Worm (Caenorhabditis elegans): ENCODE data around the gene rnp-4.
A peak's percentile ranks its signal among the peaks of the same experiment; 100 is the strongest.

Gene rnp-4

ce11 chrIII:4407144-4407543 lies 1.1 kb downstream of the rnp-4 start, which contains the start of gene prdx-3:
Gene prdx-3 (plus strand): TSS chrIII:4407444.
- TF ChIP-seq lin-38 (GFP tag; IDR thresholded peaks at IDR 0.05) (0 out of 2 replicates have a peak, but pooled peaks have one; percentile 9), tra-1 (GFP tag; IDR thresholded peaks at IDR 0.05) (no peak), F26F4.8 (GFP tag; conservative IDR thresholded peaks at IDR 0.05) (no peak), unc-62 (GFP tag; optimal IDR thresholded peaks at IDR 0.05 in 1 of 2) (peak in 1 of 2 experiments; percentile 49), unc-62 (tag; optimal IDR thresholded peaks at IDR 0.05) (no peak)

- TF ChIP-seq nhr-76 (tag; optimal IDR thresholded peaks at IDR 0.05) (no peak), dve-1 (tag; optimal IDR thresholded peaks at IDR 0.05; ENCODE audit: insufficient read depth) (no peak), Y48G9A.11 (GFP tag; IDR thresholded peaks at IDR 0.05) (no peak), hif-1 (tag; optimal IDR thresholded peaks at IDR 0.05) (no peak), hlh-11 (tag; optimal IDR thresholded peaks at IDR 0.05) (no peak)
Observed at ce11 chrIII:4408251-4408650, 2.2 kb downstream of the rnp-4 start, which contains the start of gene gpch-1. Gene gpch-1 (plus strand): TSS chrIII:4408551.

ce11 chrIII:4412108-4413009 lies 6.3 kb downstream of the rnp-4 start:
- TF ChIP-seq tag-97 (GFP tag; IDR thresholded peaks at IDR 0.05) (no peak), hlh-30 (tag; optimal IDR thresholded peaks at IDR 0.05; ENCODE audit: insufficient read depth) (peak; percentile 94), lsy-2 (tag; optimal IDR thresholded peaks at IDR 0.05) (peak in 1 of 2 experiments; percentile 61), tra-1 (GFP tag; IDR thresholded peaks at IDR 0.05) (0 out of 2 replicates have a peak, but pooled peaks have one; percentile 10), mep-1 (tag; optimal IDR thresholded peaks at IDR 0.05) (peak; percentile 23), aha-1 (tag) (peak; percentile 90), nhr-28 (tag; optimal IDR thresholded peaks at IDR 0.05) (peak; percentile 46), duxl-1 (tag; optimal IDR thresholded peaks at IDR 0.05; ENCODE audit: poor library complexity) (no peak), dve-1 (tag; optimal IDR thresholded peaks at IDR 0.05; ENCODE audit: insufficient read depth) (peak; percentile 31), pha-4 (GFP tag; IDR thresholded peaks at IDR 0.05) (no peak), pha-4 (tag; optimal IDR thresholded peaks at IDR 0.05) (no peak), dmd-6 (GFP tag; IDR thresholded peaks at IDR 0.05) (peak; percentile 81), Y48G9A.11 (GFP tag; IDR thresholded peaks at IDR 0.05) (no peak), daf-16 (GFP tag; optimal IDR thresholded peaks at IDR 0.05) (no peak), daf-16 (tag; optimal IDR thresholded peaks at IDR 0.05) (peak; percentile 25), hlh-11 (tag; optimal IDR thresholded peaks at IDR 0.05) (peak; percentile 58), ztf-7 (tag; optimal IDR thresholded peaks at IDR 0.05) (no peak), hmg-1.1 (GFP tag; IDR thresholded peaks at IDR 0.05) (0 out of 2 replicates have a peak, but pooled peaks have one; percentile 13), cey-2 (tag; optimal IDR thresholded peaks at IDR 0.05; ENCODE audit: borderline replicate concordance, insufficient read depth) (no peak), unc-130 (GFP tag; optimal IDR thresholded peaks at IDR 0.05) (peak; percentile 28), mdl-1 (tag; optimal IDR thresholded peaks at IDR 0.05) (peak; percentile 13 to 19), dmd-8 (GFP tag; IDR thresholded peaks at IDR 0.05) (no peak), lin-38 (GFP tag; IDR thresholded peaks at IDR 0.05) (0 out of 2 replicates have a peak, but pooled peaks have one; percentile 9), nhr-77 (tag; optimal IDR thresholded peaks at IDR 0.05) (peak; percentile 51), madf-5 (GFP tag; IDR thresholded peaks at IDR 0.05) (no peak), R02D3.7 (tag; optimal IDR thresholded peaks at IDR 0.05) (peak; percentile 46), lim-7 (GFP tag; IDR thresholded peaks at IDR 0.05) (no peak), nhr-48 (tag; optimal IDR thresholded peaks at IDR 0.05) (peak; percentile 93), zfp-2 (tag; optimal IDR thresholded peaks at IDR 0.05) (no peak)

- no peak for TF ChIP-seq daf-16 (GFP tag; optimal IDR thresholded peaks at IDR 0.05)
- peak; percentile 85 for TF ChIP-seq daf-16 (tag; optimal IDR thresholded peaks at IDR 0.05)
- TF ChIP-seq ceh-82 (tag; optimal IDR thresholded peaks at IDR 0.05): no peak
- TF ChIP-seq daf-19 (GFP tag; conservative IDR thresholded peaks at IDR 0.05): no peak
- TF ChIP-seq mdl-1 (tag; optimal IDR thresholded peaks at IDR 0.05): peak in 1 of 2 experiments; percentile 42
- TF ChIP-seq dve-1 (tag; optimal IDR thresholded peaks at IDR 0.05; ENCODE audit: insufficient read depth): peak; percentile 68
- TF ChIP-seq nhr-77 (tag; optimal IDR thresholded peaks at IDR 0.05): peak; percentile 75
- TF ChIP-seq pqm-1 (tag; optimal IDR thresholded peaks at IDR 0.05): peak; percentile 77
- peak; percentile 61 for TF ChIP-seq nhr-28 (tag; optimal IDR thresholded peaks at IDR 0.05)
- TF ChIP-seq ztf-11 (tag; optimal IDR thresholded peaks at IDR 0.05): no peak
- peak; percentile 50 for TF ChIP-seq hlh-11 (tag; optimal IDR thresholded peaks at IDR 0.05)
- peak; percentile 72 for TF ChIP-seq dmd-6 (GFP tag; IDR thresholded peaks at IDR 0.05)
- TF ChIP-seq nhr-6 (tag; optimal IDR thresholded peaks at IDR 0.05): no peak
- TF ChIP-seq lim-7 (GFP tag; IDR thresholded peaks at IDR 0.05): no peak
Observed at ce11 chrIII:4413099-4413498, 7.0 kb downstream of the rnp-4 start, which contains the start of gene mpc-1. Gene mpc-1 (plus strand): TSS chrIII:4413457.

All from whole organism, L4 larva.